Worm (Caenorhabditis elegans): ENCODE measurements around the gene lsm-3.
A peak's percentile ranks its signal among the peaks of the same experiment; 100 is the strongest.

lsm-3 gene

DNA sequence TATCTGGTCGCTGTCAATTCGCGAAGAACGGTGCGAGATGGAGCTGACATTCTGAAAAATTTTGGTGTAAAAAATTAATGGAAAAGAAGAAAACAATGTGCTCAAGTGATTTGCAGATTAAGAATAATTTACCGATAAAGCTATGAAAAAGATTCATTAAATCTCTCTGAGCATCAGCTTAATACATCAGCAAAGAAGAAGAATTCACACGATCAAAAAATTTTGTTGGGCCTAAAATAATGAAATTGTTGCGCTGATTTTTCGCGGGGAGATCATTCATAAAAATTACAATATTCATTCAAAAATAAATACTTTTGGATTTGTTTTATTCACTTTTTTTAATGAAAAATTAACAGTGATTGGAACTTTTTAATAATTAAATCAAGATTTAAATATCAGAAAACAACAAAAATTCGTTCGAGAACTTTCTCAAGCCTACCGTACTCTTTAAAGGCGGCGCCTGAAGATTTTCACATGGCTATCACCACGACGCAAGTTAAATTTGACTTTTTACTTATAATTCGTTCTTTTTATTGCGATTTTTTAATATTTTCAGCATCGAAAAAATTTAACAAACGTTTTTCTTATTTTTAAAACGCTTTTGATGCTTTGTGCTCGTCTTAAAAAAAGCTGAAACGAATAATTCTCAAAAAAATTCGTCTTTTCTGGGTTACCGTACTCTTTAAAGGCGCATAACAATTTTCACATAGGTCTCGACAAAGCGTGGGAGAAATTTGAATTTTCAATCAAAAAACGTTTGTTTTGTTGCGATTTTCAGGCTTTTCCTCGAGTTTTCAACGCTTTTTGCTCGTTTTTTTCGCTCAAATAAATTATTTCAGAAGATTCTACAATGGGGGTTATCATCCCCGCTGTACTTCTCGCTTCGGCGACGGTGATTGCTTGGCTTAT, 13.7 kb downstream of the lsm-3 start, which contains the start of the genes memi-2 and cyp-31A5:
Gene memi-2, minus strand, starts transcription at position 51 of the 909 bp plus-strand sequence.
Gene cyp-31A5, plus strand, starts transcription at position 834 of the 909 bp plus-strand sequence.
- TF ChIP-seq K09A11.1 (tag; optimal IDR thresholded peaks at IDR 0.05; ENCODE audit: insufficient read depth) (no peak), hlh-6 (tag; optimal IDR thresholded peaks at IDR 0.05) (no peak), hlh-15 (tag; optimal IDR thresholded peaks at IDR 0.05) (no peak)

DNA sequence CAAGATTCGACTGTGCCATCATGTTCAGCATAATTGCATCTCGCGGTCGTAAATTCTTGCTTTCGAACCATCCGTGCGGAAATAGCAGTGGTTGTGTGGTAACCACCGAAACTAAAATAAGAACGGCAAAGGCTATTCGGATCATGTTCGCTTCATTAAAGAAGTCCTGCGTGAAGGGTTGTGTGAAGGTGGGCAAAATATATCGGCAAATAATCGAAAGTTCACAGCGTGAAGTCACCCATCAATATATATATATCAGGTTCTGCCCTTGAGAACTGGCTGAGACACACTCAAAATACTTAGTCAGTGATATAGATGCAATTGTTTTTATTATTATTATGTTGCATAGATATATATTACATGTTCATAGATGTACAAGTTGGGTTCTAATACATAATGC, 21.0 kb downstream of the lsm-3 start, which contains the start of gene Y62E10A.19:
Gene Y62E10A.19, minus strand, starts transcription at position 289 of the 400 bp plus-strand sequence.
- TF ChIP-seq unc-42 (tag; optimal IDR thresholded peaks at IDR 0.05) (no peak), fkh-6 (tag; optimal IDR thresholded peaks at IDR 0.05) (no peak), sox-4 (tag; optimal IDR thresholded peaks at IDR 0.05) (no peak), fkh-10 (GFP tag; optimal IDR thresholded peaks at IDR 0.05) (no peak), ets-4 (tag; optimal IDR thresholded peaks at IDR 0.05) (no peak), ttx-3 (tag; optimal IDR thresholded peaks at IDR 0.05) (no peak), hlh-8 (tag; optimal IDR thresholded peaks at IDR 0.05) (no peak), sox-2 (GFP tag; IDR thresholded peaks at IDR 0.05) (no peak)

DNA sequence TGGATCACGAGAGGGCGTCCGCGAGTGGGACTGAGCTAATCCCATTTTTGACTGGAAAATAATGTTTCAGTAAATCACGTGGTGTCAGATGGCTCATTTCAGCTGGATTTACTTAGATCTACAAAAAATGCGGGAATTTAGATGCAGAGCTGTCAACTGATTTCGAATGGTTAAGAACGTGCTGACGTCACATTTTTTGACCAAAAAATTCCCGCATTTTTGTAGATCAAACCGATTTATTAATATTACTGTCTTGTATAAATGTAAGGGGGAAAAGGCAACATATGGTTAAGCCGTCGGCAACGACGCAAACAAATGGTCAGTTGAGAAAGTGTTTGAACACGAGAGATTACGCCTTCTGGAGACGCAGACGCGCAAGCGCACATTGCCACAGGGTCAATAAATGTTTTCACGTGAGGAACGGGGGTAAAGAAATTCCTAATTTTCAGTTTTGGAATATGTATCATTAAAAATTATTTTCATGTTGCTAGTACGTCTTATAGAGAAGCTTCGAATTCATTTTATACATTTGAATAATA, 25.9 kb downstream of the lsm-3 start, which contains the start of gene gcl-1:
Gene gcl-1, minus strand, starts transcription at position 51 of the 539 bp plus-strand sequence.
- TF ChIP-seq fkh-6 (tag; optimal IDR thresholded peaks at IDR 0.05) (no peak), lin-11 (tag; optimal IDR thresholded peaks at IDR 0.05) (no peak), fax-1 (tag; optimal IDR thresholded peaks at IDR 0.05) (no peak), hlh-30 (tag; optimal IDR thresholded peaks at IDR 0.05; ENCODE audit: insufficient read depth) (peak; percentile 55), Y22D7AL.16 (tag; optimal IDR thresholded peaks at IDR 0.05) (no peak), hlh-8 (tag; optimal IDR thresholded peaks at IDR 0.05) (peak; percentile 13), nfya-1 (tag; optimal IDR thresholded peaks at IDR 0.05) (peak; percentile 11)

DNA sequence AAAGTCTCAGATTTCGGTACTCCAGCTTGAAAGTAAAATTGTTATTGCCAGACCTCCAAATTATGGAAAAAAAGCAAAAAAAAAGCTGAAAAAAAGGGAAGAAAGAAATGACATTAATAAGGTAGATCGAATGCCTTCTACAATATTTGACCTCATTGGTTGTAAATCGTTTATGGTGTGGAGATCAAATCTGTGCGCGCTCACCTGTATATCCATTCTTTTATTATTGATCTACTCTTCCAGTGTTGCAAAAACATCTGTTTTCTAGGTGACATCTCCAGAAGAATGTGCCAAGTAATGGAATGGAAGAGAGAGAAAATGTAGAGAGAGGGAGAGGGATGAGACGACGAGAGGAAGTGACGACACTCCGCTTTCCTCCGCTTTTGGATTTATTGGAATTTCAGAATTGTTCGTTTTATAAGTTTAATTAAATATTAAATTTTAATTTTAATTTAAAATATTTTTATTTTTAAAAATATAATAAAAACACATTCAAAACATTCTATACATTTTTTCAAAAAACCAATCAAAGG, 28.8 kb downstream of the lsm-3 start, which contains the start of the genes pik-1 and aptf-2:
Gene pik-1, plus strand, starts transcription at position 303 of the 533 bp plus-strand sequence.
Gene aptf-2, minus strand, starts transcription at position 313 of the 533 bp plus-strand sequence.
- TF ChIP-seq ceh-45 (GFP tag; IDR thresholded peaks at IDR 0.05) (no peak), ceh-6 (GFP tag; optimal IDR thresholded peaks at IDR 0.05) (no peak), pat-9 (tag; optimal IDR thresholded peaks at IDR 0.05) (no peak), ttx-3 (tag; optimal IDR thresholded peaks at IDR 0.05) (no peak), unc-3 (GFP tag; conservative IDR thresholded peaks at IDR 0.05) (no peak), unc-3 (tag; optimal IDR thresholded peaks at IDR 0.05) (no peak), rnt-1 (tag; optimal IDR thresholded peaks at IDR 0.05) (no peak)

DNA sequence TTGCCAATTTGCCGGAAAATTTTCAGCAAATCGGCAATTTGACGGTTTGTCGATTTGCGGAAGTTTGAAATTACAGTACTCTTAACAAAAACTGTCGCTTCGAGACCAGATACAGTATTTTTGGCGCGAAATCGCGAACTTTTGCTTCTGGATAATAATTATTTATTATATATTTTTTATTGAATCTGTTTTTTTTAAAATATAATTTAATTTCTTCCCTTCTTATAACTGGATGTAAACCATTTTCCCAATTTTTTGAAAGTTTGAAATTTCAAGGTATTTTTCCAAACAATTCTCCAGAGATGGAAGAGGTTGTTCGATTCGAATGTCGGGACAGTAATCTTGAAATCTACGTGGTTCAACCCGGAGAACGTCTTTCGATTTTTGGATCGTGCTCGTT, 35.2 kb downstream of the lsm-3 start, which contains the start of gene nol-9:
Gene nol-9, plus strand, starts transcription at position 301 of the 400 bp plus-strand sequence.
- TF ChIP-seq ahr-1 (tag; optimal IDR thresholded peaks at IDR 0.05) (no peak), hlh-13 (GFP tag; optimal IDR thresholded peaks at IDR 0.05) (no peak), rnt-1 (tag; optimal IDR thresholded peaks at IDR 0.05) (no peak), elt-2 (tag; optimal IDR thresholded peaks at IDR 0.05) (no peak), zip-5 (tag; optimal IDR thresholded peaks at IDR 0.05) (no peak), fkh-6 (tag; optimal IDR thresholded peaks at IDR 0.05) (no peak), pha-2 (tag; optimal IDR thresholded peaks at IDR 0.05) (no peak)

DNA sequence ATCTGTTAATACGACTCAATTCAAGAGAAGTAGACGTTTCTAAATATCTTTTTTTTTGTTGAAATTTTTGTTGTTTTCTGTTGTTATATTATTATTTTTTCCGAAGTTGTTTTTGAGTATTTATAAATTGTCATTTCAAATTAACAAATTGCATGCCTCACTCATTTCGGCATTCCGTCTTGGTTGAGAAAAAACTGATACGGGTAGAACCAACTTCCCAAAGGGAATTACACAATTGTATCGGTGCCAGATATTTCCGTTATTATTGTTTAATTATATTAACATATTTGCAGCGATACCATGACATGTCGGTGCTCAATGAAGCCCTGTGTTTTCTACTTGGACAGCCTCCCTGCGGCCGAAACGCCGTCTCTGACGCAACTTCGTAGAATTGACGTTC, 42.2 kb downstream of the lsm-3 start, which contains the start of gene K09B11.4:
Gene K09B11.4, plus strand, starts transcription at position 301 of the 400 bp plus-strand sequence.
- TF ChIP-seq ceh-14 (tag; optimal IDR thresholded peaks at IDR 0.05) (no peak), T23F11.4 (GFP tag; optimal IDR thresholded peaks at IDR 0.05) (no peak), nfya-1 (tag; optimal IDR thresholded peaks at IDR 0.05) (no peak), K02D7.2 (tag; optimal IDR thresholded peaks at IDR 0.05) (no peak)

Data from whole organism, late embryonic.